Fruit fly (Drosophila melanogaster) whole organism, embryonic: ENCODE data around the gene EMC5.

Source experiments
- B-H1 ChIP-seq: fragments of 200-800 bp; sonication (Bioruptor generic); IDR thresholded peaks from 3 replicates; pipeline ENCODE4 v1.3.6; 2022; ENCODE audit warnings: missing biosample characterization, missing genetic modification characterization
- CG10979 ChIP-seq: fragments of 200-800 bp; sonication (Bioruptor generic); optimal IDR thresholded peaks from 2 replicates; lab custom pipeline; 2018; ENCODE audit warnings: missing biosample characterization, mild to moderate bottlenecking, missing genetic modification characterization, moderate library complexity
- CG11085 ChIP-seq: fragments of 200-800 bp; sonication (Bioruptor generic); IDR thresholded peaks from 2 replicates; pipeline ENCODE4 v1.3.6; 2022; ENCODE audit warnings: missing biosample characterization, missing genetic modification characterization
- CG11456 ChIP-seq: fragments of 200-800 bp; sonication (Bioruptor generic); IDR thresholded peaks from 3 replicates; pipeline ENCODE4 v1.3.6; 2022; ENCODE audit warnings: missing biosample characterization, missing genetic modification characterization
- CG11560 ChIP-seq: fragments of 200-800 bp; sonication (Bioruptor generic); IDR thresholded peaks from 3 replicates; pipeline ENCODE4 v1.3.6; 2022; ENCODE audit warnings: missing biosample characterization, missing genetic modification characterization
- CG12104 ChIP-seq: fragments of 200-800 bp; sonication (Bioruptor generic); optimal IDR thresholded peaks from 3 replicates; lab custom pipeline; 2016; ENCODE audit warnings: missing biosample characterization, missing genetic modification characterization
- CG12155 ChIP-seq: fragments of 200-800 bp; sonication (Bioruptor generic); optimal IDR thresholded peaks from 3 replicates; lab custom pipeline; 2016; ENCODE audit warnings: missing biosample characterization, missing genetic modification characterization
- CG1233 ChIP-seq: fragments of 200-800 bp; sonication (Bioruptor generic); optimal IDR thresholded peaks from 4 replicates; lab custom pipeline; 2018; ENCODE audit warnings: missing biosample characterization, mild to moderate bottlenecking, missing genetic modification characterization
- CG13624 ChIP-seq: fragments of 200-800 bp; sonication (Bioruptor generic); optimal IDR thresholded peaks from 2 replicates; lab custom pipeline; 2016; ENCODE audit warnings: missing biosample characterization, missing genetic modification characterization
- CG15011 ChIP-seq: fragments of 200-800 bp; sonication (Bioruptor generic); optimal IDR thresholded peaks from 3 replicates; lab custom pipeline; 2018; ENCODE audit warnings: missing biosample characterization, mild to moderate bottlenecking, missing genetic modification characterization
- CG15269 ChIP-seq: fragments of 200-800 bp; sonication (Bioruptor generic); optimal IDR thresholded peaks from 2 replicates; lab custom pipeline; 2018; ENCODE audit warnings: missing biosample characterization, mild to moderate bottlenecking, missing genetic modification characterization, moderate library complexity
- CG1602 ChIP-seq: fragments of 200-800 bp; sonication (Bioruptor generic); optimal IDR thresholded peaks from 3 replicates; lab custom pipeline; 2016; ENCODE audit warnings: missing biosample characterization, missing genetic modification characterization
- CG1792 ChIP-seq: fragments of 200-800 bp; sonication (Bioruptor generic); optimal IDR thresholded peaks from 2 replicates; lab custom pipeline; 2016; ENCODE audit warnings: missing biosample characterization, missing genetic modification characterization
- CG18476 ChIP-seq: fragments of 200-800 bp; sonication (Bioruptor generic); optimal IDR thresholded peaks from 2 replicates; lab custom pipeline; 2016; ENCODE audit warnings: missing biosample characterization, mild to moderate bottlenecking, missing genetic modification characterization
- CG2120 ChIP-seq: fragments of 200-800 bp; sonication (Bioruptor generic); optimal IDR thresholded peaks from 3 replicates; lab custom pipeline; 2016; ENCODE audit warnings: missing biosample characterization, missing genetic modification characterization
- CG30403 ChIP-seq: fragments of 200-800 bp; sonication (Bioruptor generic); optimal IDR thresholded peaks from 3 replicates; lab custom pipeline; 2016; ENCODE audit warnings: missing biosample characterization, missing genetic modification characterization
- CG4854 ChIP-seq: fragments of 200-800 bp; sonication (Bioruptor generic); optimal IDR thresholded peaks from 2 replicates; lab custom pipeline; 2016; ENCODE audit warnings: missing biosample characterization, missing genetic modification characterization, inconsistent platforms
- CG6689 ChIP-seq: fragments of 200-800 bp; sonication (Bioruptor generic); IDR thresholded peaks from 2 replicates; pipeline ENCODE4 v1.3.6; 2022; ENCODE audit warnings: missing biosample characterization, missing genetic modification characterization
- CG7786 ChIP-seq: fragments of 200-800 bp; sonication (Bioruptor generic); optimal IDR thresholded peaks from 2 replicates; lab custom pipeline; 2016; ENCODE audit warnings: missing biosample characterization, missing genetic modification characterization
- CG7839 ChIP-seq: fragments of 200-800 bp; sonication (Bioruptor generic); optimal IDR thresholded peaks from 3 replicates; lab custom pipeline; 2018; ENCODE audit warnings: missing biosample characterization, mild to moderate bottlenecking, missing genetic modification characterization, moderate library complexity
- CG7928 ChIP-seq: fragments of 200-800 bp; sonication (Bioruptor generic); optimal IDR thresholded peaks from 2 replicates; lab custom pipeline; 2017; ENCODE audit warnings: missing biosample characterization, mild to moderate bottlenecking, missing genetic modification characterization
- CG8089 ChIP-seq: fragments of 200-800 bp; sonication (Bioruptor generic); optimal IDR thresholded peaks from 3 replicates; lab custom pipeline; 2016; ENCODE audit warnings: missing biosample characterization, missing genetic modification characterization
- CG8359 ChIP-seq: fragments of 200-800 bp; sonication (Bioruptor generic); optimal IDR thresholded peaks from 2 replicates; lab custom pipeline; 2017; ENCODE audit warnings: missing biosample characterization, mild to moderate bottlenecking, missing genetic modification characterization, borderline replicate concordance
- CG8924 ChIP-seq: fragments of 200-800 bp; optimal IDR thresholded peaks from 3 replicates; lab custom pipeline; 2019; ENCODE audit warnings: missing biosample characterization, mild to moderate bottlenecking, missing genetic modification characterization, moderate library complexity
- CG8944 ChIP-seq: fragments of 200-800 bp; sonication (Bioruptor generic); optimal IDR thresholded peaks from 3 replicates; lab custom pipeline; 2016; ENCODE audit warnings: missing biosample characterization, missing genetic modification characterization
- CG9932 ChIP-seq: fragments of 200-800 bp; sonication (Bioruptor generic); IDR thresholded peaks from 2 replicates; pipeline ENCODE4 v1.3.6; 2022; ENCODE audit warnings: missing biosample characterization, missing genetic modification characterization
- CkIIα-i1 ChIP-seq: fragments of 200-800 bp; sonication (Bioruptor generic); IDR thresholded peaks from 2 replicates; pipeline ENCODE4 v1.3.6; 2022; ENCODE audit warnings: missing biosample characterization, missing genetic modification characterization
- D ChIP-seq, 2 experiments: fragments of 200-800 bp in 1 of 2; fragments of >200 bp in 1 of 2; sonication (Bioruptor generic) in 1 of 2; optimal IDR thresholded peaks; 2 replicates in 1 of 2; 3 replicates in 1 of 2; lab custom pipeline; 2017; ENCODE audit warnings: mild to moderate bottlenecking in 1 of 2, missing biosample characterization in 1 of 2, missing genetic modification characterization in 1 of 2, missing genetic modification reagents in 1 of 2
- D19A ChIP-seq: fragments of 200-800 bp; optimal IDR thresholded peaks from 3 replicates; lab custom pipeline; 2019; ENCODE audit warnings: missing biosample characterization, mild to moderate bottlenecking, missing genetic modification characterization, moderate library complexity
- Drgx ChIP-seq: fragments of 200-800 bp; sonication (Bioruptor generic); IDR thresholded peaks from 2 replicates; pipeline ENCODE4 v1.3.6; 2022; ENCODE audit warnings: missing biosample characterization, missing genetic modification characterization
- Fer1 ChIP-seq: fragments of 200-800 bp; sonication (Bioruptor generic); optimal IDR thresholded peaks from 2 replicates; lab custom pipeline; 2017; ENCODE audit warnings: missing biosample characterization, mild to moderate bottlenecking, missing genetic modification characterization
- Hand ChIP-seq: fragments of 200-800 bp; sonication (Bioruptor generic); optimal IDR thresholded peaks from 2 replicates; lab custom pipeline; 2017; ENCODE audit warnings: mild to moderate bottlenecking, missing biosample characterization, missing genetic modification reagents, missing genetic modification characterization
- Jarid2 ChIP-seq: fragments of 200-800 bp; sonication (Bioruptor generic); optimal IDR thresholded peaks from 3 replicates; lab custom pipeline; 2017; ENCODE audit warnings: mild to moderate bottlenecking, missing biosample characterization, missing genetic modification reagents, missing genetic modification characterization
- Oli ChIP-seq: fragments of 200-800 bp; sonication (Bioruptor generic); optimal IDR thresholded peaks from 2 replicates; lab custom pipeline; 2018; ENCODE audit warnings: missing biosample characterization, mild to moderate bottlenecking, missing genetic modification characterization, moderate library complexity
- Optix ChIP-seq: fragments of 200-800 bp; sonication (Bioruptor generic); IDR thresholded peaks from 3 replicates; pipeline ENCODE4 v1.3.6; 2022; ENCODE audit warnings: missing biosample characterization, missing genetic modification characterization
- Ravus ChIP-seq: fragments of 200-800 bp; sonication (Bioruptor generic); IDR thresholded peaks from 2 replicates; pipeline ENCODE4 v1.3.6; 2022; ENCODE audit warnings: missing biosample characterization, missing genetic modification characterization
- Rfx ChIP-seq: fragments of 200-800 bp; sonication (Bioruptor generic); IDR thresholded peaks from 2 replicates; pipeline ENCODE4 v1.3.6; 2022; ENCODE audit warnings: missing biosample characterization, missing genetic modification characterization
- crol ChIP-seq: fragments of 200-800 bp; sonication (Bioruptor generic); IDR thresholded peaks from 2 replicates; pipeline ENCODE4 v1.3.6; 2022; ENCODE audit warnings: missing biosample characterization, missing genetic modification characterization
- crp ChIP-seq, 2 experiments: fragments of 200-800 bp; sonication (Bioruptor generic); optimal IDR thresholded peaks; 2 replicates in 1 of 2; 3 replicates in 1 of 2; lab custom pipeline; 2017; ENCODE audit warnings: missing biosample characterization in 2 of 2, missing genetic modification characterization in 2 of 2, mild to moderate bottlenecking in 1 of 2, moderate library complexity in 1 of 2
- danr ChIP-seq: fragments of 200-800 bp; sonication (Bioruptor generic); IDR thresholded peaks from 2 replicates; pipeline ENCODE4 v1.3.6; 2022; ENCODE audit warnings: missing biosample characterization, missing genetic modification characterization
- dpn ChIP-seq, 2 experiments: fragments of 200-800 bp; sonication (Bioruptor generic); optimal IDR thresholded peaks; 3 replicates each; lab custom pipeline; 2016; ENCODE audit warnings: missing biosample characterization in 2 of 2, missing genetic modification characterization in 2 of 2
- eyg ChIP-seq: fragments of 200-800 bp; sonication (Bioruptor generic); optimal IDR thresholded peaks from 3 replicates; lab custom pipeline; 2016; ENCODE audit warnings: missing biosample characterization, missing genetic modification characterization
- fru ChIP-seq: fragments of >200 bp; optimal IDR thresholded peaks from 2 replicates; lab custom pipeline; 2017
- h ChIP-seq: fragments of >200 bp; optimal IDR thresholded peaks from 2 replicates; lab custom pipeline; 2017
- hth ChIP-seq: fragments of >200 bp; optimal IDR thresholded peaks from 2 replicates; lab custom pipeline; 2017; ENCODE audit warnings: inconsistent platforms
- insv ChIP-seq, 2 experiments: fragments of 200-800 bp; sonication (Bioruptor generic); optimal IDR thresholded peaks; 3 replicates each; lab custom pipeline; 2016 to 2018; ENCODE audit warnings: missing biosample characterization in 2 of 2, missing genetic modification characterization in 2 of 2
- jigr1 ChIP-seq: fragments of 200-800 bp; sonication (Bioruptor generic); IDR thresholded peaks from 3 replicates; pipeline ENCODE4 v1.3.6; 2022; ENCODE audit warnings: missing biosample characterization, missing genetic modification characterization
- pnt ChIP-seq: fragments of 200-800 bp; sonication (Bioruptor generic); optimal IDR thresholded peaks from 3 replicates; lab custom pipeline; 2016; ENCODE audit warnings: missing biosample characterization, missing genetic modification characterization
- slbo ChIP-seq: fragments of 200-800 bp; sonication (Bioruptor generic); IDR thresholded peaks from 2 replicates; pipeline ENCODE4 v1.3.6; 2022; ENCODE audit warnings: missing biosample characterization, missing genetic modification characterization
- slp2 ChIP-seq: fragments of 200-800 bp; sonication (Bioruptor generic); optimal IDR thresholded peaks from 2 replicates; lab custom pipeline; 2016; ENCODE audit warnings: missing biosample characterization, missing genetic modification characterization
- wor ChIP-seq: fragments of 200-800 bp; sonication (Bioruptor generic); IDR thresholded peaks from 2 replicates; pipeline ENCODE4 v1.3.6; 2022; ENCODE audit warnings: missing biosample characterization, missing genetic modification characterization

Gene EMC5

DNA sequence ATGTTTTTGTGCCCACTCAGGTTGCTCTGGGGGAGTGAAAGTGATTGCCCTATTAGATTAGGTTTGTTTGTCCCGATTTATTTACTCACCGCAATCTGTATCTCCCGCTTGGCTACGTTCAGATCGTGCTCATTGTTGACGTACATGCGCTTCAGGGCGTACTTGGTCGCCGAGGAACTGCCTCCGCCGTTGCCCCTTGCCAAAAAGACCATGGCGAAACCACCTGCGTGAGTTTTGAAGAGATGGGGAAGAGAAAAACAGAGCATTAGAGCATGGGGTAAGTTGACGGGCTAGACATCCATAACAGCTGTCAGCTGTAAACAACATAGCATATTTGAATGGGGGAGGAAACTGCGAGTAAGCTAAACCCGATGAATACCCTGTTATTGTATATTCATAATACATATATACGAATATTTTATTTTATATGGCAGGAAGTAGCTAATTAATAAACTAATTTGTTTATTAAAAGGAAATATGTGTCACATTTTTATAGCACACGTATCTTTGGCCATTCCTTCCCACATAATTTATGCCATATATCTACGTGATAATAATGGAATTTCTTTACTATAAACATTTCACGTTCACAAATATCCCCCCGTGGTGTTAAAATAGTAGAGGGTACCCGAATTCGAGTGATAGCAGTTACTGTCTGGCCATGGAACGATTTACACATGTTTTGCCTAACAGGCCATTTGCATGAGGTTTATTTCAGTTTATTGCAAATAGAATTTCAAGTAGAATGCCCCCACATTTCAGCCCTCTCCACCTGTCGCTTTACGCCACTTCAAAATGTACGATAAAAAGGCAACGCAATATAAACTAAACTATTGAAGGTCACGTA lies 21.9 kb upstream of the EMC5 start (continued):
- TF ChIP-seq pnt (GFP tag; lab: Kevin White, UChicago) (no peak), insv (GFP tag; optimal IDR thresholded peaks at IDR 0.05; lab: Kevin White, UChicago) (no peak), jigr1 (GFP tag; lab: Robert Waterston, UW) (no peak), eyg (no peak), CG1792 (GFP tag; lab: Kevin White, UChicago) (no peak), fru (no peak), Rfx (peak; percentile 59), CG11456 (no peak), CG13624 (GFP tag; lab: Kevin White, UChicago) (no peak), Hand (GFP tag; lab: Kevin White, UChicago) (no peak), slbo (GFP tag; lab: Robert Waterston, UW) (peak; percentile 74), CG30403 (GFP tag; lab: Kevin White, UChicago) (no peak), CG12104 (no peak), h (no peak), slp2 (GFP tag; lab: Kevin White, UChicago) (no peak), CG15269 (tag; lab: Kevin White, UChicago) (peak; percentile 54), CG11085 (GFP tag; lab: Robert Waterston, UW) (no peak), danr (no peak), CG12155 (GFP tag; lab: Kevin White, UChicago) (no peak), Oli (tag; lab: Kevin White, UChicago) (peak; percentile 28), CG8924 (tag; lab: Kevin White, UChicago) (no peak), CG10979 (tag; lab: Kevin White, UChicago) (peak; percentile 21), D19A (tag; lab: Kevin White, UChicago) (peak; percentile 21), Optix (no peak), CG2120 (GFP tag; lab: Kevin White, UChicago) (no peak), CG18476 (GFP tag; lab: Kevin White, UChicago) (no peak), CG7928 (GFP tag; lab: Kevin White, UChicago) (no peak), CG8359 (GFP tag; lab: Kevin White, UChicago) (no peak), dpn (GFP tag; optimal IDR thresholded peaks at IDR 0.05; lab: Kevin White, UChicago) (no peak), CG9932 (GFP tag; lab: Robert Waterston, UW) (peak; percentile 19; the same call in 1 of the 2 replicates), CG11560 (tag; lab: Robert Waterston, UW) (no peak), Fer1 (peak; percentile 54), wor (no peak), CG7839 (tag; lab: Kevin White, UChicago) (peak; percentile 49), CG8944 (no peak), Jarid2 (GFP tag; lab: Kevin White, UChicago) (no peak), crp (GFP tag; optimal IDR thresholded peaks at IDR 0.05; lab: Kevin White, UChicago) (peak in 1 of 2 experiments; percentile 5), Drgx (GFP tag; lab: Robert Waterston, UW) (no peak), D (optimal IDR thresholded peaks at IDR 0.05; lab: Kevin White, UChicago) (no peak), D (GFP tag; optimal IDR thresholded peaks at IDR 0.05; lab: Kevin White, UChicago) (no peak), hth (lab: Kevin White, UChicago) (no peak), CG6689 (GFP tag; lab: Robert Waterston, UW) (peak; percentile 45; the same call in 1 of the 2 replicates), CG7786 (GFP tag; lab: Kevin White, UChicago) (no peak), CG8089 (no peak), CG15011 (GFP tag; lab: Kevin White, UChicago) (peak; percentile 72), B-H1 (GFP tag; lab: Robert Waterston, UW) (no peak), CkIIα-i1 (no peak), Ravus (peak; percentile 23; the same call in 1 of the 2 replicates), CG4854 (GFP tag; lab: Kevin White, UChicago) (no peak), CG1602 (GFP tag; lab: Kevin White, UChicago) (no peak), CG1233 (no peak), crol (GFP tag; lab: Robert Waterston, UW) (0 out of 2 replicates have a peak, but pooled peaks have one; percentile 7)
